Worm (Caenorhabditis elegans): ENCODE data around the gene C28D4.8.
A peak's percentile ranks its signal among the peaks of the same experiment; 100 is the strongest.

C28D4.8 gene

DNA sequence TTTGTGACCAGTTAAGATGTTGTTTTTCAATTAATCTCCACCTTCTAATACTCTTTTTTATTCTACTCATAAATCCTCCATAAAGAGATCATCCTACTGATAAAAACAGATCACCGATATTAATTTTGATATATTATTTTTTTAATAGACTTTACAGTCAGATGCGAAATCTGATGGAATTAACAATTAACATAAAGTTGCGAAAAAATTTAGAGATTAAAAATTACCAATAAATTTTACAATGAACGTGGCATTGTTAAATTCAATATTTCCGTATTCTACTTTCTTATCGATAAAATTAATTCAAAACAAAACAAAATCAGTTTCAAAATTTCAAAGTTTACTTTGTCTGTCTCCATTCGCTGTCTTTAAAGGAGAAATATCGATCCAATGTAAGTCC lies 35.5 kb downstream of the C28D4.8 start, which contains the start of gene K01H12.4:
Gene K01H12.4, plus strand, starts transcription at position 301 of the 400 bp plus-strand sequence.
- TF ChIP-seq hlh-13 (GFP tag; optimal IDR thresholded peaks at IDR 0.05) (no peak), ceh-6 (GFP tag; optimal IDR thresholded peaks at IDR 0.05) (no peak), tbx-7 (tag; optimal IDR thresholded peaks at IDR 0.05) (no peak), pros-1 (tag; optimal IDR thresholded peaks at IDR 0.05) (no peak), pqm-1 (tag; optimal IDR thresholded peaks at IDR 0.05) (no peak), pha-2 (tag; optimal IDR thresholded peaks at IDR 0.05) (no peak), ama-1 (optimal IDR thresholded peaks at IDR 0.05) (no peak), T23F11.4 (GFP tag; optimal IDR thresholded peaks at IDR 0.05) (no peak), unc-42 (tag; optimal IDR thresholded peaks at IDR 0.05) (no peak), ceh-48 (tag; optimal IDR thresholded peaks at IDR 0.05) (no peak)

ce11 chrIV:9709887-9710286 lies 38.4 kb downstream of the C28D4.8 start, which contains the start of gene nhr-38:
Gene nhr-38 (plus strand): TSS chrIV:9710187.
- TF ChIP-seq T23F11.4 (GFP tag; optimal IDR thresholded peaks at IDR 0.05) (no peak), pat-9 (tag; optimal IDR thresholded peaks at IDR 0.05) (no peak), C38D4.7 (GFP tag; optimal IDR thresholded peaks at IDR 0.05) (no peak), lin-11 (tag; optimal IDR thresholded peaks at IDR 0.05) (no peak), gmeb-2 (tag; optimal IDR thresholded peaks at IDR 0.05) (no peak), pha-4 (tag; optimal IDR thresholded peaks at IDR 0.05) (no peak)

- TF ChIP-seq fax-1 (tag; optimal IDR thresholded peaks at IDR 0.05) (no peak), nfya-1 (tag; optimal IDR thresholded peaks at IDR 0.05) (no peak), ceh-34 (tag; optimal IDR thresholded peaks at IDR 0.05) (no peak), eyg-1 (tag; optimal IDR thresholded peaks at IDR 0.05) (no peak), lim-6 (tag; optimal IDR thresholded peaks at IDR 0.05) (no peak), rnt-1 (tag; optimal IDR thresholded peaks at IDR 0.05) (no peak), ceh-24 (tag; optimal IDR thresholded peaks at IDR 0.05) (no peak), hlh-8 (tag; optimal IDR thresholded peaks at IDR 0.05) (no peak)
These were observed 39.0 kb downstream of the C28D4.8 start, which contains the start of gene ant-1.3 for ce11 chrIV:9709205-9709604. Gene ant-1.3 (minus strand): TSS chrIV:9709305.

- TF ChIP-seq nfya-1 (tag; optimal IDR thresholded peaks at IDR 0.05) = peak; percentile 10
- TF ChIP-seq unc-42 (tag; optimal IDR thresholded peaks at IDR 0.05) = peak; percentile 11
- TF ChIP-seq pqm-1 (tag; optimal IDR thresholded peaks at IDR 0.05) = no peak
- TF ChIP-seq elt-4 (tag; optimal IDR thresholded peaks at IDR 0.05) = no peak
These were observed 41.5 kb downstream of the C28D4.8 start, which contains the start of the genes dcaf-1 and dph-3 for ce11 chrIV:9706704-9707197. Gene dcaf-1 (minus strand): TSS chrIV:9706723. Gene dph-3 (plus strand): TSS chrIV:9707147.

ce11 chrIV:9699062-9699461 lies 49.2 kb downstream of the C28D4.8 start:
- TF ChIP-seq ceh-31 (tag; optimal IDR thresholded peaks at IDR 0.05) (no peak), ref-2 (tag; optimal IDR thresholded peaks at IDR 0.05) (no peak), zip-5 (tag; optimal IDR thresholded peaks at IDR 0.05) (no peak), pha-4 (tag; optimal IDR thresholded peaks at IDR 0.05) (no peak), unc-3 (GFP tag; conservative IDR thresholded peaks at IDR 0.05) (no peak), unc-3 (tag; optimal IDR thresholded peaks at IDR 0.05) (no peak), unc-86 (tag; optimal IDR thresholded peaks at IDR 0.05) (no peak), sox-4 (tag; optimal IDR thresholded peaks at IDR 0.05) (no peak), fax-1 (tag; optimal IDR thresholded peaks at IDR 0.05) (no peak), ceh-14 (tag; optimal IDR thresholded peaks at IDR 0.05) (no peak), dmd-4 (tag; optimal IDR thresholded peaks at IDR 0.05; ENCODE audit: borderline replicate concordance) (no peak)

DNA sequence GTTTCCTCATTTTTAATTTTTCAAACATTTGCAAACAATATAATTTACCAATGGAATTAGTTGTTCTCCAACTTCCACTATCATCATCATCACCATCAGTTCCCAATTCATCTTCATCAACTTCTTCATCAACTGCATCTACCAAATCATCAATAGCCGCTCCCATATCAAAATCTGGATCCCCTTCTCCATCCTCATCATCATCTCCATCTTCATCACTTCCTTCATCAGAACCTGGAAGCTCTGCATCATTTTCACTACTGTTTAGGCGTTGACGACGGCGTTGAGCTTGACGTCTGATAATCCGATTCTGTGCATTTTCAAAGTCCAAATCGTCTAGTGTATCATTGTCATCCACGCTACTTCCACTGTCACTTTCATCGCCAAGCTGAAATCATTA lies 50.4 kb downstream of the C28D4.8 start:
- no peak for TF ChIP-seq madf-2 (tag; optimal IDR thresholded peaks at IDR 0.05)
- no peak for TF ChIP-seq ceh-34 (tag; optimal IDR thresholded peaks at IDR 0.05)
- no peak for TF ChIP-seq T23F11.4 (GFP tag; optimal IDR thresholded peaks at IDR 0.05)
- no peak for TF ChIP-seq fax-1 (tag; optimal IDR thresholded peaks at IDR 0.05)
- no peak for TF ChIP-seq hlh-8 (tag; optimal IDR thresholded peaks at IDR 0.05)
- TF ChIP-seq ceh-30 (tag; optimal IDR thresholded peaks at IDR 0.05) = no peak
- TF ChIP-seq K02D7.2 (tag; optimal IDR thresholded peaks at IDR 0.05) = no peak
- no peak for TF ChIP-seq tbx-7 (tag; optimal IDR thresholded peaks at IDR 0.05)
- no peak for TF ChIP-seq ceh-24 (tag; optimal IDR thresholded peaks at IDR 0.05)
- TF ChIP-seq sdc-2 (tag; optimal IDR thresholded peaks at IDR 0.05) = no peak
- no peak for TF ChIP-seq zip-5 (tag; optimal IDR thresholded peaks at IDR 0.05)
- no peak for TF ChIP-seq ahr-1 (tag; optimal IDR thresholded peaks at IDR 0.05)
- TF ChIP-seq ceh-14 (tag; optimal IDR thresholded peaks at IDR 0.05) = no peak
- no peak for TF ChIP-seq pat-9 (tag; optimal IDR thresholded peaks at IDR 0.05)
- TF ChIP-seq C08G9.2 (tag; optimal IDR thresholded peaks at IDR 0.05) = no peak
- TF ChIP-seq fkh-10 (GFP tag; optimal IDR thresholded peaks at IDR 0.05) = no peak
